Worm (Caenorhabditis elegans): ENCODE measurements around the gene K02B2.6.

The K02B2.6 gene

DNA sequence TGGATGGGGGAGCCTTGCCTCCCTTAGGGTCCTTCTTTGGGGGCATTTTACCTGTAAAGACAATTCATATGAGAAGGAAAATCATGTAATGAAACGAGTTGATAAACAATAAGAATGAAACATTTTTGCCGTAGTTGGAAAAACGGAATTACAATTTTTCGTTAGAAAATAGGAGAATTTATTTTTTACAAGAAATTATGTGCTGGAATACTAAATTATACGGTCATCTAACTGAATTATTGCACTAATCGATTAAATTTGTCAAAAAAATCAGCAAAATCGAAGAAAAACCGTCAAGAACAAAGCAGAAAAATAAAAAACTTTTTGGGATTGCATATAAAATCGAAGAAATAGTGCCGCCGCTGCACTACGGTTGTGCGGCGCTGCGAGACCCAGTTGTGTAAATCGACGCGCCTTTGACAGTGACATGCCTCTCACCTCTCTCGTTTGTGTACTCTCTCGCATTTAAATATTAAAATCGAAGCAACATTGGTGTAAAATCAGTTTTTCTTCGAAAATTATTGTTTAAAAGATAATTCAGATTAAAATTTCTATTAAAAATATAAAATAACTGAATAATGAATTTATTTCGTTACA is 14.4 kb downstream of the K02B2.6 start, which contains the start of gene rps-25 (continued):
- TF ChIP-seq nhr-42 (GFP tag; IDR thresholded peaks at IDR 0.05) (no peak), lim-7 (GFP tag; IDR thresholded peaks at IDR 0.05) (no peak), lsy-2 (tag; optimal IDR thresholded peaks at IDR 0.05) (peak in 1 of 2 experiments; percentile 94), saeg-2 (GFP tag; IDR thresholded peaks at IDR 0.05) (no peak), mep-1 (tag; optimal IDR thresholded peaks at IDR 0.05) (peak; percentile 67), nhr-111 (GFP tag; optimal IDR thresholded peaks at IDR 0.05) (no peak), lin-1 (GFP tag; IDR thresholded peaks at IDR 0.05) (no peak), lin-15B (tag; optimal IDR thresholded peaks at IDR 0.05) (no peak), pqm-1 (tag; optimal IDR thresholded peaks at IDR 0.05) (no peak), ctbp-1 (GFP tag; IDR thresholded peaks at IDR 0.05) (no peak), hif-1 (tag; optimal IDR thresholded peaks at IDR 0.05) (peak in 1 of 2 experiments; percentile 25), lin-29 (GFP tag; IDR thresholded peaks at IDR 0.05) (no peak), Y105C5A.15 (GFP tag; IDR thresholded peaks at IDR 0.05) (no peak), nhr-76 (tag; optimal IDR thresholded peaks at IDR 0.05) (no peak), hlh-11 (tag; optimal IDR thresholded peaks at IDR 0.05) (no peak), mxl-2 (GFP tag; conservative IDR thresholded peaks at IDR 0.05) (no peak), skn-1 (tag; optimal IDR thresholded peaks at IDR 0.05) (no peak), T20F7.1 (GFP tag; optimal IDR thresholded peaks at IDR 0.05) (no peak), dpl-1 (GFP tag; optimal IDR thresholded peaks at IDR 0.05) (peak; percentile 52), ztf-7 (tag; optimal IDR thresholded peaks at IDR 0.05) (no peak), fos-1 (tag; optimal IDR thresholded peaks at IDR 0.05) (no peak), Y48G9A.11 (GFP tag; IDR thresholded peaks at IDR 0.05) (no peak), ZK546.5 (tag; optimal IDR thresholded peaks at IDR 0.05) (no peak), fkh-10 (GFP tag; optimal IDR thresholded peaks at IDR 0.05) (peak; percentile 10), set-16 (GFP tag; IDR thresholded peaks at IDR 0.05) (no peak), nhr-48 (tag; optimal IDR thresholded peaks at IDR 0.05) (no peak), dmd-9 (GFP tag; IDR thresholded peaks at IDR 0.05) (no peak), unc-62 (GFP tag; optimal IDR thresholded peaks at IDR 0.05 in 1 of 2) (no peak), unc-62 (tag; optimal IDR thresholded peaks at IDR 0.05) (no peak), F26F4.8 (GFP tag; conservative IDR thresholded peaks at IDR 0.05) (no peak), nhr-237 (tag; optimal IDR thresholded peaks at IDR 0.05) (no peak), egl-43 (GFP tag; IDR thresholded peaks at IDR 0.05) (no peak), dmd-8 (GFP tag; IDR thresholded peaks at IDR 0.05) (no peak), lin-38 (GFP tag; IDR thresholded peaks at IDR 0.05) (0 out of 2 replicates have a peak, but pooled peaks have one; percentile 27), lin-13 (GFP tag; optimal IDR thresholded peaks at IDR 0.05) (no peak), F44E2.7 (GFP tag; IDR thresholded peaks at IDR 0.05) (no peak), R02D3.7 (tag; optimal IDR thresholded peaks at IDR 0.05) (no peak), F49E8.2 (tag; optimal IDR thresholded peaks at IDR 0.05; ENCODE audit: borderline replicate concordance) (peak; percentile 1), daf-16 (GFP tag; optimal IDR thresholded peaks at IDR 0.05) (no peak), daf-16 (tag; optimal IDR thresholded peaks at IDR 0.05) (peak; percentile 40), ceh-44 (GFP tag; IDR thresholded peaks at IDR 0.05) (no peak), mxl-3 (GFP tag; optimal IDR thresholded peaks at IDR 0.05) (no peak), mes-2 (tag; optimal IDR thresholded peaks at IDR 0.05; ENCODE audit: poor library complexity, severe bottlenecking) (peak; percentile 76), ceh-20 (GFP tag; IDR thresholded peaks at IDR 0.05) (no peak), ceh-62 (tag; optimal IDR thresholded peaks at IDR 0.05) (no peak), Y5F2A.4 (GFP tag; optimal IDR thresholded peaks at IDR 0.05) (no peak), ceh-82 (tag; optimal IDR thresholded peaks at IDR 0.05) (no peak), aly-2 (tag; optimal IDR thresholded peaks at IDR 0.05) (no peak), nhr-6 (tag; optimal IDR thresholded peaks at IDR 0.05) (peak; percentile 74), zfp-3 (GFP tag; conservative IDR thresholded peaks at IDR 0.05) (no peak), gei-8 (GFP tag; optimal IDR thresholded peaks at IDR 0.05) (no peak), nhr-25 (tag; optimal IDR thresholded peaks at IDR 0.05; ENCODE audit: borderline replicate concordance, insufficient read depth) (no peak)
